Fruit fly (Drosophila melanogaster): ENCODE data around the gene chif.

DNA sequence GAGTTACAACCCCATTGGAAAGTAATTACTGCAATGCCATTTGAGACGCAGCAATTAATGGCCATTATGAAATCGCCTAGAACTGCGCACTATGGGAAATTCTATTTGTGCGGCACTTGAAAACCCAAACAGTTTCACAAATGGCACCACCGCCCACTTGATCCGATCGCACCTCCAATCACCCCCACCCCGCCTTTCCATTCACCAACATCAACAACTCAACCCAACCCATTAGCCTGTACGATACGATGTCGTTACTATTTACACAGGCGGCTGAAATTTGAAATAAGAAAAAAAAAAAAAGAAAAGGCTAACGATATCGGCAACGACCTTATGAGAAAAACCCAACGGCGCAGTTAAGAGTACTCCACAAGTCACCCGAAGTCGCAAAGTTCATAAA is 35.3 kb downstream of the chif start:
- no peak for TF ChIP-seq h (optimal IDR thresholded peaks at IDR 0.05)
- TF ChIP-seq ttk (optimal IDR thresholded peaks at IDR 0.05) = no peak
